Worm (Caenorhabditis elegans) whole organism, late embryonic: Measurements from ENCODE around the gene F49E12.10.

Experiments
- nfya-1 ChIP-seq: sonication (generic microtip); optimal IDR thresholded peaks from 2 replicates; lab custom pipeline; 2017; ENCODE audit warnings: missing genetic modification characterization, mild to moderate bottlenecking, missing compliant biosample characterization, antibody characterized with exemption, moderate library complexity
- tbx-2 ChIP-seq: sonication (generic microtip); optimal IDR thresholded peaks from 2 replicates; lab custom pipeline; 2016; ENCODE audit warnings: missing genetic modification characterization, missing compliant biosample characterization

- TF ChIP-seq tbx-2 (tag; lab: Kevin White, UChicago) (no peak), nfya-1 (no peak)
Measured at ce11 chrII:8354233-8354750, 36.6 kb upstream of the F49E12.10 start, which contains the start of gene C26D10.6.
